Worm (Caenorhabditis elegans) whole organism, L4/young adult: ENCODE results near the gene ZK856.7.

Source experiments
- W03F9.2 ChIP-seq: fragments of 150-350 bp; optimal IDR thresholded peaks from 2 replicates; lab custom pipeline; 2014; ENCODE audit warnings: missing biosample characterization, missing genetic modification characterization
- dao-5 ChIP-seq: sonication (generic microtip); optimal IDR thresholded peaks from 2 replicates; lab custom pipeline; 2016; ENCODE audit warnings: missing genotype, missing genetic modification characterization, moderate library complexity, missing compliant biosample characterization
- him-1 ChIP-seq: sonication (generic microtip); optimal IDR thresholded peaks from 2 replicates; lab custom pipeline; 2016; ENCODE audit warnings: missing genotype, missing genetic modification reagents, missing genetic modification characterization, missing compliant biosample characterization

DNA sequence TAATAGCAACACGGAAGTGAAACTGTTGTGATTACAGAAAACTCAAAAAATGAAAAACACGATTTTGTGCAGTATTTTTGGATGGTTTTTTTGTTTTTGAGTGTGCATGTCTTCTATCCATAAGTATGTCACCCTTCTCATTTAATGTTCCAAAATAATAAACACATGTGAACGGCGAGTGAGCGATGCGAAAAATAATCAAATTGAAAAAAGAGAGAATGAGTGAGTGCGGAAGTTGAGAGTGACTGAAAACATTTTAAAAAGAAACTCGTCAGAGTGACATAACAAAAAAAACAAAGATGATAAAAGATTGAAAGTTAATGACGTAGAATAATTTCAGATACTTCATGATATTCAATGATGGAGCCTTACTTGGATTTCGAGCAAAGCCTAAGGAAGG is 47.6 kb downstream of the ZK856.7 start:
- no peak for TF ChIP-seq W03F9.2
- TF ChIP-seq dao-5 (tag; lab: Kevin White, UChicago) = no peak
- no peak for TF ChIP-seq him-1
